Fruit fly (Drosophila melanogaster): ENCODE measurements around the gene Doc3.
A peak's percentile ranks its signal among the peaks of the same experiment; 100 is the strongest.

dm6 chr3L:9042200-9042988 lies 37.4 kb downstream of the Doc3 start:
- TF ChIP-seq sna (GFP tag; IDR thresholded peaks at IDR 0.05; ENCODE audit: partially characterized antibody) (no peak), ind (GFP tag; optimal IDR thresholded peaks at IDR 0.05) (no peak), Lpt (GFP tag; optimal IDR thresholded peaks at IDR 0.05) (no peak), nmo (GFP tag; optimal IDR thresholded peaks at IDR 0.05) (peak; percentile 71), CG18764 (GFP tag; optimal IDR thresholded peaks at IDR 0.05) (no peak), CG17829 (tag; optimal IDR thresholded peaks at IDR 0.05) (peak; percentile 67), CG6254 (GFP tag; optimal IDR thresholded peaks at IDR 0.05) (peak; percentile 58), Hand (GFP tag; optimal IDR thresholded peaks at IDR 0.05) (no peak)

Data from whole organism, embryonic.